Worm (Caenorhabditis elegans) whole organism, L4 larva: ENCODE data around the gene eef-1A.2.

Experiments
- F10B5.3 ChIP-seq: sonication (generic microtip); optimal IDR thresholded peaks from 2 replicates; lab custom pipeline; 2016; ENCODE audit warnings: mild to moderate bottlenecking, missing genetic modification characterization, missing compliant biosample characterization
- T26A8.4 ChIP-seq: fragments of 200-800 bp; sonication (Bioruptor generic); IDR thresholded peaks from 2 replicates; pipeline ENCODE4 v1.3.6; 2022; ENCODE audit warnings: missing genetic modification characterization, missing compliant biosample characterization
- Y48G9A.11 ChIP-seq: fragments of 200-800 bp; sonication (Bioruptor generic); IDR thresholded peaks from 2 replicates; pipeline ENCODE4 v1.3.6; 2022; ENCODE audit warnings: missing genetic modification reagents, missing genetic modification characterization, missing compliant biosample characterization
- aha-1 ChIP-seq: fragments of 150-350 bp; peaks from one replicate; lab custom pipeline; 2014; ENCODE audit warnings: missing biosample characterization, missing genetic modification characterization
- ceh-28 ChIP-seq: fragments of 150-350 bp; optimal IDR thresholded peaks from 2 replicates; lab custom pipeline; 2014; ENCODE audit warnings: missing biosample characterization, missing genetic modification reagents, missing genetic modification characterization
- ceh-82 ChIP-seq: sonication (generic microtip); optimal IDR thresholded peaks from 2 replicates; lab custom pipeline; 2017; ENCODE audit warnings: missing biosample characterization, missing genetic modification characterization
- ces-1 ChIP-seq: fragments of 150-350 bp; sonication (generic microtip); optimal IDR thresholded peaks from 4 replicates; lab custom pipeline; 2014; ENCODE audit warnings: missing biosample characterization, missing genetic modification reagents, missing genetic modification characterization
- daf-16 ChIP-seq, 3 experiments: sonication (generic microtip); optimal IDR thresholded peaks; 2 replicates each; lab custom pipeline; 2016 to 2017; ENCODE audit warnings: missing genetic modification characterization in 3 of 3, missing genetic modification reagents in 3 of 3, mild to moderate bottlenecking in 2 of 3, missing compliant biosample characterization in 2 of 3, missing biosample characterization in 1 of 3, moderate library complexity in 1 of 3
- daf-8 ChIP-seq: fragments of 200-800 bp; sonication (Bioruptor generic); IDR thresholded peaks from 2 replicates; pipeline ENCODE4 v1.3.6; 2022; ENCODE audit warnings: missing genetic modification characterization, missing compliant biosample characterization
- dmd-6 ChIP-seq: fragments of 200-800 bp; sonication (Bioruptor generic); IDR thresholded peaks from 2 replicates; pipeline ENCODE4 v1.3.6; 2022; ENCODE audit warnings: missing genetic modification reagents, missing genetic modification characterization, missing compliant biosample characterization
- dpl-1 ChIP-seq: fragments of 150-350 bp; optimal IDR thresholded peaks from 2 replicates; lab custom pipeline; 2014; ENCODE audit warnings: missing biosample characterization, missing genetic modification reagents, missing genetic modification characterization
- egl-43 ChIP-seq: fragments of 200-800 bp; sonication (Bioruptor generic); IDR thresholded peaks from 2 replicates; pipeline ENCODE4 v1.3.6; 2022; ENCODE audit warnings: missing genetic modification reagents, missing genetic modification characterization, missing compliant biosample characterization
- hif-1 ChIP-seq, 2 experiments: sonication (generic microtip); optimal IDR thresholded peaks; 2 replicates each; lab custom pipeline; 2016 to 2017; ENCODE audit warnings: missing compliant biosample characterization in 2 of 2, missing genetic modification characterization in 2 of 2, missing genetic modification reagents in 2 of 2, missing genotype in 2 of 2, mild to moderate bottlenecking in 1 of 2
- hlh-30 ChIP-seq: sonication (generic microtip); optimal IDR thresholded peaks from 2 replicates; lab custom pipeline; 2017; ENCODE audit warnings: antibody characterized with exemption, mild to moderate bottlenecking, missing genetic modification characterization, missing compliant biosample characterization; ENCODE audit not compliant: insufficient read depth
- hmg-1.1 ChIP-seq: fragments of 200-800 bp; sonication (Bioruptor generic); IDR thresholded peaks from 2 replicates; pipeline ENCODE4 v1.3.6; 2022; ENCODE audit warnings: missing genetic modification reagents, missing genetic modification characterization, missing compliant biosample characterization
- jun-1 ChIP-seq: fragments of 150-350 bp; optimal IDR thresholded peaks from 2 replicates; lab custom pipeline; 2014; ENCODE audit warnings: missing biosample characterization, missing genetic modification reagents, missing genetic modification characterization
- lim-7 ChIP-seq: fragments of 200-800 bp; sonication (Bioruptor generic); IDR thresholded peaks from 2 replicates; pipeline ENCODE4 v1.3.6; 2022; ENCODE audit warnings: missing genetic modification characterization, missing compliant biosample characterization
- lin-13 ChIP-seq: fragments of 150-350 bp; optimal IDR thresholded peaks from 2 replicates; lab custom pipeline; 2014; ENCODE audit warnings: missing biosample characterization, missing genetic modification reagents, missing genetic modification characterization
- lin-29 ChIP-seq: fragments of 200-800 bp; sonication (Bioruptor generic); IDR thresholded peaks from 2 replicates; pipeline ENCODE4 v1.3.6; 2022; ENCODE audit warnings: missing genetic modification reagents, missing genetic modification characterization, missing compliant biosample characterization
- lsy-2 ChIP-seq, 2 experiments: fragments of 150-350 bp in 1 of 2; sonication (generic microtip) in 1 of 2; optimal IDR thresholded peaks; 2 replicates each; lab custom pipeline; 2014 to 2017; ENCODE audit warnings: missing biosample characterization in 2 of 2, missing genetic modification characterization in 2 of 2
- madf-9 ChIP-seq: fragments of 200-800 bp; sonication (Bioruptor generic); conservative IDR thresholded peaks from 2 replicates; pipeline ENCODE4 v1.3.6; 2022; ENCODE audit warnings: missing genetic modification reagents, missing genetic modification characterization, missing compliant biosample characterization
- mep-1 ChIP-seq: fragments of 150-350 bp; sonication (generic microtip); optimal IDR thresholded peaks from 3 replicates; lab custom pipeline; 2014; ENCODE audit warnings: missing biosample characterization, missing genetic modification characterization
- mes-2 ChIP-seq: sonication (generic microtip); optimal IDR thresholded peaks from 2 replicates; lab custom pipeline; 2016; ENCODE audit warnings: missing genotype, mild to moderate bottlenecking, missing genetic modification characterization, missing compliant biosample characterization; ENCODE audit not compliant: poor library complexity, severe bottlenecking
- mxl-2 ChIP-seq: fragments of 200-800 bp; sonication (Bioruptor generic); conservative IDR thresholded peaks from 2 replicates; pipeline ENCODE4 v1.3.6; 2022; ENCODE audit warnings: missing genetic modification reagents, missing genetic modification characterization, missing compliant biosample characterization
- nhr-42 ChIP-seq: fragments of 200-800 bp; sonication (Bioruptor generic); IDR thresholded peaks from 2 replicates; pipeline ENCODE4 v1.3.6; 2022; ENCODE audit warnings: missing genetic modification characterization, missing compliant biosample characterization
- nhr-6 ChIP-seq: fragments of 150-350 bp; optimal IDR thresholded peaks from 2 replicates; lab custom pipeline; 2014; ENCODE audit warnings: missing biosample characterization, missing genetic modification characterization
- nhr-77 ChIP-seq: fragments of 150-350 bp; optimal IDR thresholded peaks from 2 replicates; lab custom pipeline; 2014; ENCODE audit warnings: missing biosample characterization, missing genetic modification characterization
- pha-4 ChIP-seq, 2 experiments: fragments of 150-350 bp in 1 of 2; fragments of 200-800 bp in 1 of 2; sonication (Bioruptor generic) in 1 of 2; IDR thresholded peaks in 1 of 2; optimal IDR thresholded peaks in 1 of 2; 2 replicates each; pipeline versions ENCODE4 v1.3.6 to Lab custom; 2014 to 2022; ENCODE audit warnings: missing genetic modification characterization in 2 of 2, missing genetic modification reagents in 2 of 2, missing biosample characterization in 1 of 2, missing compliant biosample characterization in 1 of 2
- set-16 ChIP-seq: fragments of 200-800 bp; sonication (Bioruptor generic); IDR thresholded peaks from 2 replicates; pipeline ENCODE4 v1.3.6; 2022; ENCODE audit warnings: missing genetic modification reagents, missing genetic modification characterization, missing compliant biosample characterization
- snpc-1.2 ChIP-seq: fragments of 200-800 bp; sonication (Bioruptor generic); IDR thresholded peaks from 2 replicates; pipeline ENCODE4 v1.3.6; 2022; ENCODE audit warnings: missing genetic modification reagents, missing genetic modification characterization, missing compliant biosample characterization
- spr-1 ChIP-seq: sonication (generic microtip); optimal IDR thresholded peaks from 2 replicates; lab custom pipeline; 2016; ENCODE audit warnings: mild to moderate bottlenecking, missing genetic modification characterization, missing compliant biosample characterization
- spr-3 ChIP-seq: fragments of 200-800 bp; sonication (Bioruptor generic); optimal IDR thresholded peaks from 2 replicates; lab custom pipeline; 2018; ENCODE audit warnings: mild to moderate bottlenecking, missing genetic modification characterization, missing compliant biosample characterization
- unc-62 ChIP-seq, 3 experiments: fragments of 150-350 bp in 1 of 3; sonication (generic microtip); optimal IDR thresholded peaks in 2 of 3; peaks in 1 of 3; 1 replicate in 1 of 3; 2 replicates in 2 of 3; lab custom pipeline; 2014 to 2017; ENCODE audit warnings: missing biosample characterization in 3 of 3, missing genetic modification characterization in 3 of 3, missing genetic modification reagents in 3 of 3, missing genotype in 1 of 3
- vab-7 ChIP-seq: fragments of 200-800 bp; sonication (Bioruptor generic); IDR thresholded peaks from 2 replicates; pipeline ENCODE4 v1.3.6; 2022; ENCODE audit warnings: missing genetic modification reagents, missing genetic modification characterization, missing compliant biosample characterization
- zfp-2 ChIP-seq: sonication (generic microtip); optimal IDR thresholded peaks from 2 replicates; lab custom pipeline; 2016; ENCODE audit warnings: mild to moderate bottlenecking, missing genetic modification characterization, missing compliant biosample characterization
- zfp-3 ChIP-seq: fragments of 200-800 bp; sonication (Bioruptor generic); conservative IDR thresholded peaks from 2 replicates; pipeline ENCODE4 v1.3.6; 2022; ENCODE audit warnings: missing genetic modification reagents, missing genetic modification characterization, missing compliant biosample characterization
- zip-11 ChIP-seq: fragments of 200-800 bp; sonication (Bioruptor generic); IDR thresholded peaks from 2 replicates; pipeline ENCODE4 v1.3.6; 2022; ENCODE audit warnings: missing genetic modification characterization, missing compliant biosample characterization

eef-1A.2 gene

ce11 chrX:7773714-7774318 is 49.6 kb upstream of the eef-1A.2 start (continued):
- TF ChIP-seq vab-7 (GFP tag; lab: Robert Waterston, UW) (no peak; the same call in 1 of the 2 replicates), lsy-2 (tag; optimal IDR thresholded peaks at IDR 0.05; lab: Kevin White, UChicago) (peak in 1 of 2 experiments; percentile 21)

ce11 chrX:7776509-7777001 is 46.9 kb upstream of the eef-1A.2 start, which contains the start of gene mec-7:
mec-7 (minus strand) TSS chrX:7776689.
- TF ChIP-seq aha-1 (tag; lab: Kevin White, UChicago), result peak; percentile 93
- no peak for TF ChIP-seq F10B5.3 (tag; lab: Kevin White, UChicago)
- peak in 1 of 2 experiments; percentile 97 for TF ChIP-seq unc-62 (GFP tag; optimal IDR thresholded peaks at IDR 0.05 in 1 of 2; lab: Kevin White, UChicago)
- no peak for TF ChIP-seq unc-62 (tag; optimal IDR thresholded peaks at IDR 0.05; lab: Kevin White, UChicago)
- no peak for TF ChIP-seq lin-29 (GFP tag; lab: Robert Waterston, UW)
- TF ChIP-seq, all 104 proteins: peak for 2

ce11 chrX:7778786-7779185 is 44.7 kb upstream of the eef-1A.2 start:
- TF ChIP-seq dmd-6 (GFP tag; lab: Robert Waterston, UW), result no peak
- TF ChIP-seq lin-13, result no peak
- TF ChIP-seq ceh-82, result no peak
- TF ChIP-seq ceh-28, result no peak
- TF ChIP-seq, all 104 proteins: peak for 0

DNA sequence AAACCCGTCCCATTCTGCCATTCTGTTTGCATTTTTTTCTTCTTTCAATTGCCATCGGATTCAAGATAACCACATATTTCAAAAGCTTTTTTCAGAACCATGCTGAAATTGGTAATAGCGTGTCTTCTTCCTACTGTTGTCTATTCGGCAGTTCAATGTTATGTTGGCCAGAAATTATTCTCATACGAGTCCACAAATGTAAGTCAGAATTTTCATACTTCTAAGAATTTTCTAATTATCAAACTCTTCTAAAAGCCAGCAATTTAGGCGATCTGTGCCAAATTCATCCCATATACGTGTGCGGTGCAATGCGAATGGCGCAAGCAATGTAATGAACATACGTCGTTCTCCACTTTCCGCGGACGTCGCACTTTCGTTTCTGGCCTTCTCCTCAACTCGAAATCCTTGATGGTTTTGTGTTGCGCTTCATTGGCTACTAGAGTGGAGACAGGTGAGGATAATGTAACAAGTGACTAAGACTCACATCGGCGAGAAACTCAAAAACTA is 43.9 kb upstream of the eef-1A.2 start, which contains the start of gene ZK154.1:
Gene ZK154.1, plus strand, starts transcription at position 51 of the 507 bp plus-strand sequence.
- no peak for TF ChIP-seq daf-8 (GFP tag; lab: Robert Waterston, UW)
- TF ChIP-seq egl-43 (GFP tag; lab: Robert Waterston, UW), result peak; percentile 36; the same call in 1 of the 2 replicates
- TF ChIP-seq aha-1 (tag; lab: Kevin White, UChicago), result peak; percentile 93
- TF ChIP-seq, all 104 proteins: peak for 2

ce11 chrX:7781827-7782226 is 41.6 kb upstream of the eef-1A.2 start:
- no peak for TF ChIP-seq nhr-42 (GFP tag; lab: Robert Waterston, UW)
- TF ChIP-seq aha-1 (tag; lab: Kevin White, UChicago), result peak; percentile 91

DNA sequence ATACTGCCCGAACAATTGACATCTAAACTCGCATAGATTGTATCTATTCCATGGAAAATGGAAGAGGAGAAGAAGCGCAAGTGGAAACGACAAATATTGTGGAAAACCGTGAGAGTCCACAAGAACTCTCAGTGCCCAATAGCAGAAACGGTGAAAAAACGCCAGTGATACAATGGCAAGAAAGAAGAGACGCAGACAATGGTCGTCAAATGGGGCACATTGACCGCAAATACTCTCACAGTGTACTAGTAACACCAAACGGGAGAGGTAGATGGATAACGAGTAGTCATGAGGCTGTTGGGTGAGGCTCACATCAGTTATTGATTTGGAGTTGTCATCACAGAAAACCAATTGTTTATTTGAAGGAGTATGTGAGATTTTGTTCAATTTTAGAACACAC is 41.1 kb upstream of the eef-1A.2 start, which contains the start of gene ZK154.4:
Gene ZK154.4, minus strand, starts transcription at position 27 of the 400 bp plus-strand sequence.
- TF ChIP-seq daf-16 (GFP tag; optimal IDR thresholded peaks at IDR 0.05; lab: Kevin White, UChicago), result no peak
- peak; percentile 23 for TF ChIP-seq daf-16 (tag; optimal IDR thresholded peaks at IDR 0.05; lab: Kevin White, UChicago)
- no peak for TF ChIP-seq daf-8 (GFP tag; lab: Robert Waterston, UW)
- TF ChIP-seq T26A8.4 (GFP tag; lab: Robert Waterston, UW), result no peak
- no peak for TF ChIP-seq zip-11 (GFP tag; lab: Robert Waterston, UW)
- peak; percentile 55 for TF ChIP-seq hmg-1.1 (GFP tag; lab: Robert Waterston, UW)
- peak; percentile 24 for TF ChIP-seq nhr-77 (tag; lab: Kevin White, UChicago)
- TF ChIP-seq spr-3 (GFP tag; lab: Kevin White, UChicago), result no peak
- TF ChIP-seq dpl-1 (GFP tag; lab: Kevin White, UChicago), result peak; percentile 43
- peak; percentile 60 for TF ChIP-seq mep-1 (tag; lab: Kevin White, UChicago)
- TF ChIP-seq Y48G9A.11, result no peak
- peak; percentile 34 for TF ChIP-seq jun-1 (tag; lab: Kevin White, UChicago)
- no peak for TF ChIP-seq zfp-3 (GFP tag; lab: Robert Waterston, UW)
- peak; percentile 60 for TF ChIP-seq nhr-6
- no peak for TF ChIP-seq spr-1
- no peak for TF ChIP-seq zfp-2 (tag; lab: Kevin White, UChicago)
- no peak for TF ChIP-seq madf-9 (GFP tag; lab: Robert Waterston, UW)
- no peak for TF ChIP-seq lim-7 (GFP tag; lab: Robert Waterston, UW)
- no peak for TF ChIP-seq set-16
- peak; percentile 64 for TF ChIP-seq mes-2
- peak; percentile 33; the same call in 1 of the 2 replicates for TF ChIP-seq egl-43 (GFP tag; lab: Robert Waterston, UW)
- no peak for TF ChIP-seq mxl-2 (GFP tag; lab: Robert Waterston, UW)
- TF ChIP-seq hif-1 (tag; optimal IDR thresholded peaks at IDR 0.05; lab: Kevin White, UChicago), result no peak
- no peak for TF ChIP-seq pha-4 (GFP tag; IDR thresholded peaks at IDR 0.05; lab: Robert Waterston, UW)
- peak; percentile 87 for TF ChIP-seq pha-4 (tag; optimal IDR thresholded peaks at IDR 0.05; lab: Kevin White, UChicago)
- TF ChIP-seq dmd-6 (GFP tag; lab: Robert Waterston, UW), result 0 out of 2 replicates have a peak, but pooled peaks have one; percentile 20
- peak; percentile 82 for TF ChIP-seq hlh-30 (tag; lab: Kevin White, UChicago)
- no peak for TF ChIP-seq snpc-1.2 (GFP tag; lab: Robert Waterston, UW)
- no peak for TF ChIP-seq ces-1 (GFP tag; lab: Kevin White, UChicago)
